Fruit fly (Drosophila melanogaster) whole organism, embryonic: ENCODE results near the gene dsx.

Source experiments
- Atf3 ChIP-seq: fragments of 200-800 bp; sonication (Bioruptor generic); optimal IDR thresholded peaks from 3 replicates; lab custom pipeline; 2016; ENCODE audit warnings: missing biosample characterization, missing genetic modification characterization
- CG10654 ChIP-seq: fragments of 200-800 bp; sonication (Bioruptor generic); optimal IDR thresholded peaks from 2 replicates; lab custom pipeline; 2016; ENCODE audit warnings: missing biosample characterization, missing genetic modification characterization
- CG15696 ChIP-seq: fragments of 200-800 bp; sonication (Bioruptor generic); optimal IDR thresholded peaks from 2 replicates; lab custom pipeline; 2019; ENCODE audit warnings: missing biosample characterization, mild to moderate bottlenecking, missing genetic modification characterization, moderate library complexity
- CG1603 ChIP-seq: fragments of 200-800 bp; sonication (Bioruptor generic); optimal IDR thresholded peaks from 2 replicates; lab custom pipeline; 2019; ENCODE audit warnings: missing biosample characterization, mild to moderate bottlenecking, missing genetic modification characterization, moderate library complexity
- CG17568 ChIP-seq: fragments of 200-800 bp; sonication (Bioruptor generic); optimal IDR thresholded peaks from 2 replicates; lab custom pipeline; 2018; ENCODE audit warnings: missing biosample characterization, mild to moderate bottlenecking, missing genetic modification characterization, moderate library complexity
- CG2120 ChIP-seq: fragments of 200-800 bp; sonication (Bioruptor generic); optimal IDR thresholded peaks from 3 replicates; lab custom pipeline; 2016; ENCODE audit warnings: missing biosample characterization, missing genetic modification characterization
- CG30020 ChIP-seq: fragments of 200-800 bp; optimal IDR thresholded peaks from 2 replicates; lab custom pipeline; 2019; ENCODE audit warnings: missing biosample characterization, mild to moderate bottlenecking, missing genetic modification characterization, moderate library complexity
- CG30403 ChIP-seq: fragments of 200-800 bp; sonication (Bioruptor generic); optimal IDR thresholded peaks from 3 replicates; lab custom pipeline; 2016; ENCODE audit warnings: missing biosample characterization, missing genetic modification characterization
- CG3281 ChIP-seq: fragments of 200-800 bp; sonication (Bioruptor generic); optimal IDR thresholded peaks from 3 replicates; lab custom pipeline; 2017; ENCODE audit warnings: missing biosample characterization, mild to moderate bottlenecking, missing genetic modification characterization
- CG33213 ChIP-seq: fragments of 200-800 bp; sonication (Bioruptor generic); optimal IDR thresholded peaks from 3 replicates; lab custom pipeline; 2016; ENCODE audit warnings: missing biosample characterization, missing genetic modification characterization
- CG33557 ChIP-seq: fragments of 200-800 bp; sonication (Bioruptor generic); optimal IDR thresholded peaks from 2 replicates; lab custom pipeline; 2019; ENCODE audit warnings: missing biosample characterization, mild to moderate bottlenecking, missing genetic modification characterization, moderate library complexity
- CG4282 ChIP-seq: fragments of 200-800 bp; sonication (Bioruptor generic); optimal IDR thresholded peaks from 2 replicates; lab custom pipeline; 2016; ENCODE audit warnings: missing biosample characterization, missing genetic modification characterization
- CG4328 ChIP-seq: fragments of 200-800 bp; sonication (Bioruptor generic); optimal IDR thresholded peaks from 3 replicates; lab custom pipeline; 2017; ENCODE audit warnings: missing biosample characterization, missing genetic modification reagents, missing genetic modification characterization
- CG4854 ChIP-seq: fragments of 200-800 bp; sonication (Bioruptor generic); optimal IDR thresholded peaks from 2 replicates; lab custom pipeline; 2016; ENCODE audit warnings: missing biosample characterization, missing genetic modification characterization, inconsistent platforms
- CG6791 ChIP-seq: fragments of 200-800 bp; sonication (Bioruptor generic); IDR thresholded peaks from 3 replicates; pipeline ENCODE4 v1.3.6; 2022; ENCODE audit warnings: missing biosample characterization, missing genetic modification characterization; ENCODE audit not compliant: partially characterized antibody
- CG8089 ChIP-seq: fragments of 200-800 bp; sonication (Bioruptor generic); optimal IDR thresholded peaks from 3 replicates; lab custom pipeline; 2016; ENCODE audit warnings: missing biosample characterization, missing genetic modification characterization
- CG8290 ChIP-seq, 3 experiments: fragments of 200-800 bp; sonication (Bioruptor generic); optimal IDR thresholded peaks; 2 replicates each; lab custom pipeline; 2016 to 2019; ENCODE audit warnings: missing biosample characterization in 3 of 3, missing genetic modification characterization in 3 of 3, mild to moderate bottlenecking in 2 of 3, moderate library complexity in 1 of 3
- CG8359 ChIP-seq: fragments of 200-800 bp; sonication (Bioruptor generic); optimal IDR thresholded peaks from 2 replicates; lab custom pipeline; 2017; ENCODE audit warnings: missing biosample characterization, mild to moderate bottlenecking, missing genetic modification characterization, borderline replicate concordance
- CG9215 ChIP-seq: fragments of 200-800 bp; sonication (Bioruptor generic); IDR thresholded peaks from 2 replicates; pipeline ENCODE4 v1.3.6; 2022; ENCODE audit warnings: missing biosample characterization, missing genetic modification characterization
- Doc2 ChIP-seq: fragments of 200-800 bp; sonication (Bioruptor generic); IDR thresholded peaks from 2 replicates; pipeline ENCODE4 v1.3.6; 2022; ENCODE audit warnings: missing biosample characterization, missing genetic modification characterization
- E2f2 ChIP-seq: fragments of 200-800 bp; sonication (Bioruptor generic); IDR thresholded peaks from 2 replicates; pipeline ENCODE4 v1.3.6; 2022; ENCODE audit warnings: missing biosample characterization, missing genetic modification characterization
- Hey ChIP-seq: fragments of 200-800 bp; sonication (Bioruptor generic); optimal IDR thresholded peaks from 3 replicates; lab custom pipeline; 2018; ENCODE audit warnings: missing biosample characterization, mild to moderate bottlenecking, missing genetic modification characterization
- Hmx ChIP-seq: fragments of 200-800 bp; sonication (Bioruptor generic); optimal IDR thresholded peaks from 2 replicates; lab custom pipeline; 2016; ENCODE audit warnings: missing biosample characterization, missing genetic modification characterization
- Hr78 ChIP-seq, 2 experiments: fragments of 200-800 bp in 1 of 2; fragments of >200 bp in 1 of 2; sonication (Bioruptor generic) in 1 of 2; optimal IDR thresholded peaks; 2 replicates each; lab custom pipeline; 2017 to 2019; ENCODE audit warnings: missing biosample characterization in 2 of 2, missing genetic modification characterization in 2 of 2, mild to moderate bottlenecking in 1 of 2, moderate library complexity in 1 of 2
- Kr ChIP-seq: fragments of 200-800 bp; sonication (Bioruptor generic); optimal IDR thresholded peaks from 2 replicates; lab custom pipeline; 2017; ENCODE audit warnings: missing biosample characterization, mild to moderate bottlenecking, missing genetic modification characterization
- Sox100B ChIP-seq: fragments of 200-800 bp; sonication (Bioruptor generic); optimal IDR thresholded peaks from 3 replicates; lab custom pipeline; 2018; ENCODE audit warnings: missing biosample characterization, mild to moderate bottlenecking, missing genetic modification characterization
- Taf1 ChIP-seq: fragments of 200-800 bp; sonication (Bioruptor generic); IDR thresholded peaks from 2 replicates; pipeline ENCODE4 v1.3.6; 2022; ENCODE audit warnings: missing biosample characterization, missing genetic modification characterization
- abd-A ChIP-seq: fragments of 200-800 bp; sonication (Bioruptor generic); optimal IDR thresholded peaks from 3 replicates; lab custom pipeline; 2019; ENCODE audit warnings: missing biosample characterization, mild to moderate bottlenecking, missing genetic modification characterization, moderate library complexity
- chif ChIP-seq, 2 experiments: fragments of 200-800 bp; sonication (Bioruptor generic); optimal IDR thresholded peaks; 3 replicates each; lab custom pipeline; 2016; ENCODE audit warnings: missing biosample characterization in 2 of 2, missing genetic modification characterization in 2 of 2
- da ChIP-seq: fragments of 200-800 bp; sonication (Bioruptor generic); optimal IDR thresholded peaks from 2 replicates; lab custom pipeline; 2016; ENCODE audit warnings: missing biosample characterization, missing genetic modification characterization
- dati ChIP-seq: fragments of 200-800 bp; sonication (Bioruptor generic); IDR thresholded peaks from 2 replicates; pipeline ENCODE4 v1.3.6; 2022; ENCODE audit warnings: missing biosample characterization, missing genetic modification characterization
- dm ChIP-seq: fragments of 200-800 bp; sonication (Bioruptor generic); optimal IDR thresholded peaks from 3 replicates; lab custom pipeline; 2016; ENCODE audit warnings: missing biosample characterization, missing genetic modification characterization
- dpn ChIP-seq, 2 experiments: fragments of 200-800 bp; sonication (Bioruptor generic); optimal IDR thresholded peaks; 3 replicates each; lab custom pipeline; 2016; ENCODE audit warnings: missing biosample characterization in 2 of 2, missing genetic modification characterization in 2 of 2
- emc ChIP-seq: fragments of 200-800 bp; sonication (Bioruptor generic); optimal IDR thresholded peaks from 2 replicates; lab custom pipeline; 2016; ENCODE audit warnings: missing biosample characterization, missing genetic modification characterization
- eve ChIP-seq, 2 experiments: fragments of >200 bp; optimal IDR thresholded peaks; 2 replicates each; lab custom pipeline; 2017; ENCODE audit warnings: missing biosample characterization in 2 of 2, missing genetic modification characterization in 2 of 2
- ewg ChIP-seq: fragments of 200-800 bp; sonication (Bioruptor generic); optimal IDR thresholded peaks from 3 replicates; lab custom pipeline; 2017; ENCODE audit warnings: mild to moderate bottlenecking, missing biosample characterization, missing genetic modification reagents, missing genetic modification characterization
- eyg ChIP-seq: fragments of 200-800 bp; sonication (Bioruptor generic); optimal IDR thresholded peaks from 3 replicates; lab custom pipeline; 2016; ENCODE audit warnings: missing biosample characterization, missing genetic modification characterization
- fd102C ChIP-seq: fragments of 200-800 bp; sonication (Bioruptor generic); optimal IDR thresholded peaks from 2 replicates; lab custom pipeline; 2018; ENCODE audit warnings: missing biosample characterization, mild to moderate bottlenecking, missing genetic modification characterization, moderate library complexity
- ftz-f1 ChIP-seq: fragments of 200-800 bp; sonication (Bioruptor generic); optimal IDR thresholded peaks from 2 replicates; lab custom pipeline; 2016; ENCODE audit warnings: missing biosample characterization, missing genetic modification characterization
- hb ChIP-seq: fragments of 200-800 bp; sonication (Bioruptor generic); IDR thresholded peaks from 3 replicates; pipeline ENCODE4 v1.3.6; 2022; ENCODE audit warnings: missing biosample characterization, missing genetic modification characterization; ENCODE audit not compliant: partially characterized antibody
- jigr1 ChIP-seq: fragments of 200-800 bp; sonication (Bioruptor generic); IDR thresholded peaks from 3 replicates; pipeline ENCODE4 v1.3.6; 2022; ENCODE audit warnings: missing biosample characterization, missing genetic modification characterization
- peb ChIP-seq: fragments of 200-800 bp; sonication (Bioruptor generic); IDR thresholded peaks from 2 replicates; pipeline ENCODE4 v1.3.6; 2022; ENCODE audit warnings: missing biosample characterization, missing genetic modification characterization
- pros ChIP-seq: fragments of 200-800 bp; sonication (Bioruptor generic); optimal IDR thresholded peaks from 3 replicates; lab custom pipeline; 2019; ENCODE audit warnings: missing biosample characterization, mild to moderate bottlenecking, missing genetic modification characterization, moderate library complexity
- sc ChIP-seq, 3 experiments: fragments of >200 bp in 2 of 3; fragments of 200-800 bp in 1 of 3; sonication (Bioruptor generic) in 1 of 3; optimal IDR thresholded peaks; 2 replicates in 2 of 3; 3 replicates in 1 of 3; lab custom pipeline; 2017; ENCODE audit warnings: mild to moderate bottlenecking in 1 of 3, missing biosample characterization in 1 of 3, missing genetic modification characterization in 1 of 3, missing genetic modification reagents in 1 of 3
- schlank ChIP-seq: fragments of 200-800 bp; sonication (Bioruptor generic); optimal IDR thresholded peaks from 2 replicates; lab custom pipeline; 2018; ENCODE audit warnings: missing biosample characterization, mild to moderate bottlenecking, missing genetic modification characterization
- sens-2 ChIP-seq: fragments of 200-800 bp; sonication (Bioruptor generic); IDR thresholded peaks from 2 replicates; pipeline ENCODE4 v1.3.6; 2022; ENCODE audit warnings: missing biosample characterization, missing genetic modification characterization
- slp2 ChIP-seq: fragments of 200-800 bp; sonication (Bioruptor generic); optimal IDR thresholded peaks from 2 replicates; lab custom pipeline; 2016; ENCODE audit warnings: missing biosample characterization, missing genetic modification characterization
- tap ChIP-seq: fragments of 200-800 bp; optimal IDR thresholded peaks from 3 replicates; lab custom pipeline; 2019; ENCODE audit warnings: missing biosample characterization, mild to moderate bottlenecking, missing genetic modification characterization, moderate library complexity
- trh ChIP-seq: fragments of 200-800 bp; sonication (Bioruptor generic); optimal IDR thresholded peaks from 2 replicates; lab custom pipeline; 2016; ENCODE audit warnings: missing biosample characterization, missing genetic modification characterization
- usp ChIP-seq: fragments of >200 bp; optimal IDR thresholded peaks from 2 replicates; lab custom pipeline; 2017; ENCODE audit warnings: missing biosample characterization, missing genetic modification characterization

Gene dsx

DNA sequence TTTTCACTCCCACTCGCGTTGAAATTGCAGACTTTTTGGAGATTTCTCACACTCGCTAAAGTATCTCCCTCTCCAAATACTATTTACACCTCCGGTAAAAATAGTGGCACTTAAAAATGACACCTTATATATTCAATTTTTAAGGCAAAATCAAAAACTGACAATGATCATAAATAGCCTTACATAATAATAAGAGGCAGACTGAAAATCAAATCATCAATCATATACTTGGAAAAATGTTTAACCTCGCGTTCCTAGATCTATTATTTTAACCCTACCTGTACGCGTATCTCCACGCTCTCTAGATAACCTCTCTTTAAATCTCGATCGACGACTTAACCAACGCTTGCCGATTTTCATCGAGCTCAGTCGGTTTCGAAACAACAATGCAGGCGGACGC, 71.8 kb downstream of the dsx start (continued):
- TF ChIP-seq CG4854 (GFP tag; lab: Kevin White, UChicago): peak; percentile 38
- no peak for TF ChIP-seq eve (GFP tag; optimal IDR thresholded peaks at IDR 0.05; lab: Kevin White, UChicago)
- TF ChIP-seq CG17568: no peak
- TF ChIP-seq fd102C (GFP tag; lab: Kevin White, UChicago): no peak
- no peak for TF ChIP-seq ewg (GFP tag; lab: Kevin White, UChicago)
- peak; percentile 52 for TF ChIP-seq Hmx (GFP tag; lab: Kevin White, UChicago)
- no peak for TF ChIP-seq CG6791 (GFP tag; lab: Robert Waterston, UW)
- TF ChIP-seq jigr1 (GFP tag; lab: Robert Waterston, UW): 0 out of 3 replicates have a peak, but pooled peaks have one; percentile 20
- peak; percentile 46 for TF ChIP-seq Sox100B
- TF ChIP-seq CG8290 (GFP tag; optimal IDR thresholded peaks at IDR 0.05; lab: Kevin White, UChicago): no peak
- TF ChIP-seq CG8290 (tag; optimal IDR thresholded peaks at IDR 0.05; lab: Kevin White, UChicago): no peak
- no peak for TF ChIP-seq sens-2 (GFP tag; lab: Robert Waterston, UW)
- TF ChIP-seq CG9215 (GFP tag; lab: Robert Waterston, UW): peak; percentile 55
- no peak for TF ChIP-seq Kr (GFP tag; lab: Kevin White, UChicago)
- TF ChIP-seq emc (GFP tag; lab: Kevin White, UChicago): no peak
- peak; percentile 52; the same call in 1 of the 2 replicates for TF ChIP-seq E2f2 (GFP tag; lab: Robert Waterston, UW)
- TF ChIP-seq CG15696 (tag; lab: Kevin White, UChicago): no peak
- no peak for TF ChIP-seq abd-A (tag; lab: Kevin White, UChicago)
- no peak for TF ChIP-seq dm (GFP tag; lab: Kevin White, UChicago)
- no peak for TF ChIP-seq hb (GFP tag; lab: Robert Waterston, UW)
- peak; percentile 22 for TF ChIP-seq CG33213 (GFP tag; lab: Kevin White, UChicago)
- TF ChIP-seq chif (GFP tag; optimal IDR thresholded peaks at IDR 0.05; lab: Kevin White, UChicago): peak in 1 of 2 experiments; percentile 24
- peak; percentile 63 to 66 for TF ChIP-seq dpn (GFP tag; optimal IDR thresholded peaks at IDR 0.05; lab: Kevin White, UChicago)
- no peak for TF ChIP-seq CG4328 (GFP tag; lab: Kevin White, UChicago)
- TF ChIP-seq ftz-f1: no peak
- peak; percentile 30 for TF ChIP-seq schlank
- no peak for TF ChIP-seq CG1603 (tag; lab: Kevin White, UChicago)
- TF ChIP-seq Hey (tag; lab: Kevin White, UChicago): no peak
- TF ChIP-seq tap: no peak
- no peak for TF ChIP-seq da (GFP tag; lab: Kevin White, UChicago)
- no peak for TF ChIP-seq pros
- TF ChIP-seq eyg (GFP tag; lab: Kevin White, UChicago): peak; percentile 13
- TF ChIP-seq CG8089: no peak
- TF ChIP-seq Taf1: peak; percentile 61; the same call in 1 of the 2 replicates
- TF ChIP-seq CG2120 (GFP tag; lab: Kevin White, UChicago): peak; percentile 87
- TF ChIP-seq CG4282: no peak
- TF ChIP-seq CG10654 (GFP tag; lab: Kevin White, UChicago): peak; percentile 41
- TF ChIP-seq CG3281 (GFP tag; lab: Kevin White, UChicago): peak; percentile 80
- peak; percentile 69 for TF ChIP-seq CG30403 (GFP tag; lab: Kevin White, UChicago)
- no peak for TF ChIP-seq trh (GFP tag; lab: Kevin White, UChicago)
- no peak for TF ChIP-seq CG30020 (tag; lab: Kevin White, UChicago)
- TF ChIP-seq Atf3 (GFP tag; lab: Kevin White, UChicago): no peak
- no peak for TF ChIP-seq usp
- no peak for TF ChIP-seq CG8359 (GFP tag; lab: Kevin White, UChicago)
- TF ChIP-seq sc (optimal IDR thresholded peaks at IDR 0.05; lab: Kevin White, UChicago): no peak
- TF ChIP-seq sc (GFP tag; optimal IDR thresholded peaks at IDR 0.05; lab: Kevin White, UChicago): no peak
- TF ChIP-seq CG33557 (GFP tag; lab: Kevin White, UChicago): no peak
- no peak for TF ChIP-seq peb (GFP tag; lab: Robert Waterston, UW)
- no peak for TF ChIP-seq Doc2 (GFP tag; lab: Robert Waterston, UW)
- no peak for TF ChIP-seq dati
- TF ChIP-seq Hr78 (GFP tag; optimal IDR thresholded peaks at IDR 0.05; lab: Kevin White, UChicago): no peak
- no peak for TF ChIP-seq slp2 (GFP tag; lab: Kevin White, UChicago)
